Worm (Caenorhabditis elegans) whole organism, L4 larva: Measurements from ENCODE around the gene ddb-1.

Experiments used
- ZK546.5 ChIP-seq, 2 experiments: sonication (generic microtip); optimal IDR thresholded peaks; 2 replicates each; lab custom pipeline; 2017; ENCODE audit warnings: missing biosample characterization in 2 of 2, missing genetic modification characterization in 2 of 2
- aha-1 ChIP-seq: fragments of 150-350 bp; peaks from one replicate; lab custom pipeline; 2014; ENCODE audit warnings: missing biosample characterization, missing genetic modification characterization
- ceh-20 ChIP-seq: fragments of 200-800 bp; sonication (Bioruptor generic); IDR thresholded peaks from 2 replicates; pipeline ENCODE4 v1.3.6; 2022; ENCODE audit warnings: missing genetic modification reagents, missing genetic modification characterization, missing compliant biosample characterization
- unc-62 ChIP-seq, 3 experiments: fragments of 150-350 bp in 1 of 3; sonication (generic microtip); optimal IDR thresholded peaks in 2 of 3; peaks in 1 of 3; 1 replicate in 1 of 3; 2 replicates in 2 of 3; lab custom pipeline; 2014 to 2017; ENCODE audit warnings: missing biosample characterization in 3 of 3, missing genetic modification characterization in 3 of 3, missing genetic modification reagents in 3 of 3, missing genotype in 1 of 3

- no peak for TF ChIP-seq aha-1 (tag; lab: Kevin White, UChicago)
- TF ChIP-seq ceh-20 (GFP tag; lab: Robert Waterston, UW): no peak
- TF ChIP-seq unc-62 (GFP tag; optimal IDR thresholded peaks at IDR 0.05 in 1 of 2; lab: Kevin White, UChicago): no peak
- TF ChIP-seq unc-62 (tag; optimal IDR thresholded peaks at IDR 0.05; lab: Kevin White, UChicago): no peak
- no peak for TF ChIP-seq ZK546.5 (tag; optimal IDR thresholded peaks at IDR 0.05; lab: Kevin White, UChicago)
Measured at ce11 chrIV:12105558-12105957, 15.4 kb downstream of the ddb-1 start, which contains the start of gene M18.3.
